Fruit fly (Drosophila melanogaster) whole organism, embryonic: ENCODE measurements around the gene CG12069.

Experiments used
- Blimp-1 ChIP-seq: fragments of 200-800 bp; sonication (Bioruptor generic); optimal IDR thresholded peaks from 3 replicates; lab custom pipeline; 2018; ENCODE audit warnings: missing biosample characterization, missing genetic modification characterization, mild to moderate bottlenecking, moderate library complexity, missing genetic modification reagents
- CG10274 ChIP-seq: fragments of 200-800 bp; sonication (Bioruptor generic); optimal IDR thresholded peaks from 3 replicates; lab custom pipeline; 2017; ENCODE audit warnings: missing biosample characterization, mild to moderate bottlenecking, missing genetic modification characterization
- CG10431 ChIP-seq: fragments of 200-800 bp; sonication (Bioruptor generic); optimal IDR thresholded peaks from 3 replicates; lab custom pipeline; 2018; ENCODE audit warnings: missing biosample characterization, mild to moderate bottlenecking, missing genetic modification characterization
- CG11398 ChIP-seq: fragments of 200-800 bp; sonication (Bioruptor generic); optimal IDR thresholded peaks from 2 replicates; lab custom pipeline; 2016; ENCODE audit warnings: missing biosample characterization, missing genetic modification characterization
- CG13775 ChIP-seq: fragments of 200-800 bp; sonication (Bioruptor generic); optimal IDR thresholded peaks from 3 replicates; lab custom pipeline; 2017; ENCODE audit warnings: missing biosample characterization, mild to moderate bottlenecking, missing genetic modification characterization
- CG14710 ChIP-seq: fragments of 200-800 bp; sonication (Bioruptor generic); optimal IDR thresholded peaks from 3 replicates; lab custom pipeline; 2019; ENCODE audit warnings: missing biosample characterization, mild to moderate bottlenecking, missing genetic modification characterization, moderate library complexity
- CG15073 ChIP-seq: fragments of 200-800 bp; sonication (Bioruptor generic); optimal IDR thresholded peaks from 2 replicates; lab custom pipeline; 2016; ENCODE audit warnings: missing biosample characterization, missing genetic modification characterization
- CG15479 ChIP-seq: fragments of 200-800 bp; sonication (Bioruptor generic); optimal IDR thresholded peaks from 3 replicates; lab custom pipeline; 2019; ENCODE audit warnings: missing biosample characterization, mild to moderate bottlenecking, missing genetic modification characterization, moderate library complexity
- CG1602 ChIP-seq: fragments of 200-800 bp; sonication (Bioruptor generic); optimal IDR thresholded peaks from 3 replicates; lab custom pipeline; 2016; ENCODE audit warnings: missing biosample characterization, missing genetic modification characterization
- CG17328 ChIP-seq: fragments of 200-800 bp; sonication (Bioruptor generic); IDR thresholded peaks from 2 replicates; pipeline ENCODE4 v1.3.6; 2022; ENCODE audit warnings: missing biosample characterization, missing genetic modification characterization
- CG17361 ChIP-seq: fragments of 200-800 bp; sonication (Bioruptor generic); IDR thresholded peaks from 3 replicates; pipeline ENCODE4 v1.3.6; 2022; ENCODE audit warnings: missing biosample characterization, missing genetic modification characterization
- CG17829 ChIP-seq: fragments of 200-800 bp; optimal IDR thresholded peaks from 2 replicates; lab custom pipeline; 2019; ENCODE audit warnings: missing biosample characterization, mild to moderate bottlenecking, missing genetic modification characterization, moderate library complexity
- CG1792 ChIP-seq: fragments of 200-800 bp; sonication (Bioruptor generic); optimal IDR thresholded peaks from 2 replicates; lab custom pipeline; 2016; ENCODE audit warnings: missing biosample characterization, missing genetic modification characterization
- CG18262 ChIP-seq: fragments of 200-800 bp; optimal IDR thresholded peaks from 3 replicates; lab custom pipeline; 2019; ENCODE audit warnings: missing biosample characterization, mild to moderate bottlenecking, missing genetic modification characterization, moderate library complexity
- CG2116 ChIP-seq: fragments of 200-800 bp; sonication (Bioruptor generic); optimal IDR thresholded peaks from 3 replicates; lab custom pipeline; 2018; ENCODE audit warnings: missing biosample characterization, mild to moderate bottlenecking, missing genetic modification characterization
- CG3281 ChIP-seq: fragments of 200-800 bp; sonication (Bioruptor generic); optimal IDR thresholded peaks from 3 replicates; lab custom pipeline; 2017; ENCODE audit warnings: missing biosample characterization, mild to moderate bottlenecking, missing genetic modification characterization
- CG3847 ChIP-seq: fragments of 200-800 bp; sonication (Bioruptor generic); IDR thresholded peaks from 2 replicates; pipeline ENCODE4 v1.3.6; 2022; ENCODE audit warnings: missing biosample characterization, missing genetic modification characterization
- CG4328 ChIP-seq: fragments of 200-800 bp; sonication (Bioruptor generic); optimal IDR thresholded peaks from 3 replicates; lab custom pipeline; 2017; ENCODE audit warnings: missing biosample characterization, missing genetic modification reagents, missing genetic modification characterization
- CG4854 ChIP-seq: fragments of 200-800 bp; sonication (Bioruptor generic); optimal IDR thresholded peaks from 2 replicates; lab custom pipeline; 2016; ENCODE audit warnings: missing biosample characterization, missing genetic modification characterization, inconsistent platforms
- CG6254 ChIP-seq: fragments of 200-800 bp; sonication (Bioruptor generic); optimal IDR thresholded peaks from 3 replicates; lab custom pipeline; 2017; ENCODE audit warnings: mild to moderate bottlenecking, missing biosample characterization, missing genetic modification reagents, missing genetic modification characterization
- CG6765 ChIP-seq: fragments of 200-800 bp; sonication (Bioruptor generic); optimal IDR thresholded peaks from 3 replicates; lab custom pipeline; 2017; ENCODE audit warnings: missing biosample characterization, mild to moderate bottlenecking, missing genetic modification characterization
- HmgD ChIP-seq: fragments of 200-800 bp; sonication (Bioruptor generic); optimal IDR thresholded peaks from 3 replicates; lab custom pipeline; 2016; ENCODE audit warnings: missing biosample characterization, missing genetic modification characterization
- Med ChIP-seq: fragments of 200-800 bp; sonication (Bioruptor generic); peaks from one replicate; lab custom pipeline; 2016; ENCODE audit warnings: missing biosample characterization, missing genetic modification characterization, mild to moderate bottlenecking, inconsistent platforms, moderate library complexity
- Ravus ChIP-seq: fragments of 200-800 bp; sonication (Bioruptor generic); IDR thresholded peaks from 2 replicates; pipeline ENCODE4 v1.3.6; 2022; ENCODE audit warnings: missing biosample characterization, missing genetic modification characterization
- Sox102F ChIP-seq: fragments of 200-800 bp; sonication (Bioruptor generic); optimal IDR thresholded peaks from 2 replicates; lab custom pipeline; 2018; ENCODE audit warnings: missing biosample characterization, mild to moderate bottlenecking, missing genetic modification characterization, moderate library complexity
- Sry-β ChIP-seq: fragments of 200-800 bp; sonication (Bioruptor generic); optimal IDR thresholded peaks from 2 replicates; lab custom pipeline; 2018; ENCODE audit warnings: missing biosample characterization, mild to moderate bottlenecking, missing genetic modification characterization, moderate library complexity
- Usf ChIP-seq: fragments of 200-800 bp; sonication (Bioruptor generic); optimal IDR thresholded peaks from 2 replicates; lab custom pipeline; 2017; ENCODE audit warnings: missing genotype, missing biosample characterization, missing genetic modification characterization
- az2 ChIP-seq: fragments of 200-800 bp; sonication (Bioruptor generic); optimal IDR thresholded peaks from 3 replicates; lab custom pipeline; 2016; ENCODE audit warnings: missing biosample characterization, missing genetic modification characterization
- bowl ChIP-seq: fragments of 200-800 bp; sonication (Bioruptor generic); IDR thresholded peaks from 2 replicates; pipeline ENCODE4 v1.3.6; 2022; ENCODE audit warnings: missing biosample characterization, missing genetic modification characterization
- chn ChIP-seq: fragments of 200-800 bp; sonication (Bioruptor generic); optimal IDR thresholded peaks from 2 replicates; lab custom pipeline; 2016; ENCODE audit warnings: missing biosample characterization, missing genetic modification characterization
- disco-r ChIP-seq: fragments of 200-800 bp; sonication (Bioruptor generic); optimal IDR thresholded peaks from 2 replicates; lab custom pipeline; 2016; ENCODE audit warnings: missing biosample characterization, missing genetic modification characterization
- dmrt11E ChIP-seq: fragments of 200-800 bp; sonication (Bioruptor generic); optimal IDR thresholded peaks from 3 replicates; lab custom pipeline; 2018; ENCODE audit warnings: missing biosample characterization, mild to moderate bottlenecking, missing genetic modification characterization, moderate library complexity
- en ChIP-seq: fragments of 200-800 bp; sonication (Bioruptor generic); optimal IDR thresholded peaks from 2 replicates; lab custom pipeline; 2016; ENCODE audit warnings: missing biosample characterization, missing genetic modification characterization
- eyg ChIP-seq: fragments of 200-800 bp; sonication (Bioruptor generic); optimal IDR thresholded peaks from 3 replicates; lab custom pipeline; 2016; ENCODE audit warnings: missing biosample characterization, missing genetic modification characterization
- ftz-f1 ChIP-seq: fragments of 200-800 bp; sonication (Bioruptor generic); optimal IDR thresholded peaks from 2 replicates; lab custom pipeline; 2016; ENCODE audit warnings: missing biosample characterization, missing genetic modification characterization
- fu2 ChIP-seq: fragments of 200-800 bp; sonication (Bioruptor generic); optimal IDR thresholded peaks from 2 replicates; lab custom pipeline; 2016; ENCODE audit warnings: missing biosample characterization, missing genetic modification characterization
- gcm2 ChIP-seq: fragments of 200-800 bp; sonication (Bioruptor generic); optimal IDR thresholded peaks from 2 replicates; lab custom pipeline; 2016; ENCODE audit warnings: missing biosample characterization, missing genetic modification characterization
- gsb-n ChIP-seq: fragments of 200-800 bp; sonication (Bioruptor generic); optimal IDR thresholded peaks from 3 replicates; lab custom pipeline; 2018; ENCODE audit warnings: missing biosample characterization, mild to moderate bottlenecking, missing genetic modification characterization
- hth ChIP-seq: fragments of >200 bp; optimal IDR thresholded peaks from 2 replicates; lab custom pipeline; 2017; ENCODE audit warnings: inconsistent platforms
- ind ChIP-seq: fragments of 200-800 bp; sonication (Bioruptor generic); optimal IDR thresholded peaks from 3 replicates; lab custom pipeline; 2016; ENCODE audit warnings: missing biosample characterization, missing genetic modification characterization
- mirr ChIP-seq: fragments of 200-800 bp; sonication (Bioruptor generic); optimal IDR thresholded peaks from 3 replicates; lab custom pipeline; 2018; ENCODE audit warnings: missing biosample characterization, mild to moderate bottlenecking, missing genetic modification characterization
- onecut ChIP-seq: fragments of 200-800 bp; sonication (Bioruptor generic); IDR thresholded peaks from 2 replicates; pipeline ENCODE4 v1.3.6; 2022; ENCODE audit warnings: missing biosample characterization, missing genetic modification characterization
- ro ChIP-seq: fragments of 200-800 bp; sonication (Bioruptor generic); IDR thresholded peaks from 2 replicates; pipeline ENCODE4 v1.3.6; 2022; ENCODE audit warnings: missing biosample characterization, missing genetic modification characterization
- run ChIP-seq: fragments of 200-800 bp; sonication (Bioruptor generic); optimal IDR thresholded peaks from 3 replicates; lab custom pipeline; 2018; ENCODE audit warnings: missing biosample characterization, mild to moderate bottlenecking, missing genetic modification characterization
- sens ChIP-seq: fragments of 200-800 bp; sonication (Bioruptor generic); peaks from one replicate; lab custom pipeline; 2016; ENCODE audit warnings: missing biosample characterization, missing genetic modification characterization
- sima ChIP-seq: fragments of 200-800 bp; sonication (Bioruptor generic); optimal IDR thresholded peaks from 2 replicates; lab custom pipeline; 2016; ENCODE audit warnings: missing biosample characterization, missing genetic modification characterization
- sqz ChIP-seq: fragments of 200-800 bp; sonication (Bioruptor generic); optimal IDR thresholded peaks from 3 replicates; lab custom pipeline; 2018; ENCODE audit warnings: missing biosample characterization, mild to moderate bottlenecking, missing genetic modification characterization
- tio ChIP-seq: fragments of 200-800 bp; sonication (Bioruptor generic); optimal IDR thresholded peaks from 2 replicates; lab custom pipeline; 2017; ENCODE audit warnings: missing biosample characterization, missing genetic modification characterization, inconsistent platforms
- tll ChIP-seq, 2 experiments: fragments of 200-800 bp in 1 of 2; fragments of >200 bp in 1 of 2; sonication (Bioruptor generic) in 1 of 2; optimal IDR thresholded peaks; 2 replicates each; lab custom pipeline; 2017 to 2019; ENCODE audit warnings: missing biosample characterization in 2 of 2, missing genetic modification characterization in 2 of 2, mild to moderate bottlenecking in 1 of 2, moderate library complexity in 1 of 2
- trem ChIP-seq: fragments of 200-800 bp; optimal IDR thresholded peaks from 3 replicates; lab custom pipeline; 2019; ENCODE audit warnings: missing biosample characterization, mild to moderate bottlenecking, missing genetic modification characterization, moderate library complexity
- vfl ChIP-seq: fragments of 200-800 bp; sonication (Bioruptor generic); optimal IDR thresholded peaks from 2 replicates; lab custom pipeline; 2016; ENCODE audit warnings: missing biosample characterization, missing genetic modification characterization
- zfh1 ChIP-seq: fragments of 200-800 bp; sonication (Bioruptor generic); IDR thresholded peaks from 3 replicates; pipeline ENCODE4 v1.3.6; 2022; ENCODE audit warnings: missing biosample characterization, missing genetic modification characterization

CG12069 gene

dm6 chr3R:30733081-30733480 is 37.8 kb upstream of the CG12069 start (continued):
- no peak for TF ChIP-seq CG10274
- no peak for TF ChIP-seq CG15479
- no peak for TF ChIP-seq Sry-β (GFP tag; lab: Kevin White, UChicago)
- no peak for TF ChIP-seq CG3281 (GFP tag; lab: Kevin White, UChicago)
- no peak for TF ChIP-seq disco-r (GFP tag; lab: Kevin White, UChicago)
- TF ChIP-seq ro (GFP tag; lab: Robert Waterston, UW): no peak
- TF ChIP-seq CG15073 (GFP tag; lab: Kevin White, UChicago): no peak
- no peak for TF ChIP-seq CG4328 (GFP tag; lab: Kevin White, UChicago)
- peak; percentile 8 for TF ChIP-seq az2 (GFP tag; lab: Kevin White, UChicago)
- peak; percentile 14 for TF ChIP-seq Med (GFP tag; lab: Kevin White, UChicago)
- TF ChIP-seq en: no peak
- no peak for TF ChIP-seq chn (GFP tag; lab: Kevin White, UChicago)
- TF ChIP-seq bowl (GFP tag; lab: Robert Waterston, UW): no peak
- no peak for TF ChIP-seq zfh1 (GFP tag; lab: Robert Waterston, UW)
- TF ChIP-seq eyg (GFP tag; lab: Kevin White, UChicago): no peak
- no peak for TF ChIP-seq HmgD
- no peak for TF ChIP-seq CG2116 (GFP tag; lab: Kevin White, UChicago)
- TF ChIP-seq Sox102F (GFP tag; lab: Kevin White, UChicago): peak; percentile 9
- TF ChIP-seq CG18262 (tag; lab: Kevin White, UChicago): peak; percentile 70
- peak; percentile 72 for TF ChIP-seq dmrt11E (tag; lab: Kevin White, UChicago)
- TF ChIP-seq gsb-n (tag; lab: Kevin White, UChicago): no peak
- TF ChIP-seq CG6765 (GFP tag; lab: Kevin White, UChicago): no peak
- no peak for TF ChIP-seq CG10431 (GFP tag; lab: Kevin White, UChicago)
- TF ChIP-seq CG1792 (GFP tag; lab: Kevin White, UChicago): no peak
- no peak for TF ChIP-seq hth (lab: Kevin White, UChicago)
- TF ChIP-seq run (tag; lab: Kevin White, UChicago): no peak
- no peak for TF ChIP-seq sima
- no peak for TF ChIP-seq mirr (GFP tag; lab: Kevin White, UChicago)
- TF ChIP-seq ftz-f1 (GFP tag; lab: Kevin White, UChicago): no peak
- no peak for TF ChIP-seq CG4854 (GFP tag; lab: Kevin White, UChicago)
- peak; percentile 24 for TF ChIP-seq CG6254 (GFP tag; lab: Kevin White, UChicago)
- TF ChIP-seq sqz (GFP tag; lab: Kevin White, UChicago): no peak
- peak; percentile 33 for TF ChIP-seq CG17829 (tag; lab: Kevin White, UChicago)
- TF ChIP-seq ind (GFP tag; lab: Kevin White, UChicago): peak; percentile 18
- no peak for TF ChIP-seq Ravus (GFP tag; lab: Robert Waterston, UW)
- TF ChIP-seq CG11398 (GFP tag; lab: Kevin White, UChicago): no peak
- TF ChIP-seq Blimp-1 (GFP tag; lab: Kevin White, UChicago): peak; percentile 61
- TF ChIP-seq tio (GFP tag; lab: Kevin White, UChicago): no peak
- peak; percentile 21 for TF ChIP-seq sens (GFP tag; lab: Kevin White, UChicago)
- peak in 1 of 2 experiments; percentile 27 for TF ChIP-seq tll (GFP tag; optimal IDR thresholded peaks at IDR 0.05; lab: Kevin White, UChicago)
- TF ChIP-seq CG17328 (GFP tag; lab: Robert Waterston, UW): 0 out of 2 replicates have a peak, but pooled peaks have one; percentile 35
- TF ChIP-seq CG3847 (GFP tag; lab: Robert Waterston, UW): no peak
- TF ChIP-seq CG17361 (GFP tag; lab: Robert Waterston, UW): peak; percentile 50; the same call in 2 of the 3 replicates
- no peak for TF ChIP-seq CG13775 (GFP tag; lab: Kevin White, UChicago)
- no peak for TF ChIP-seq CG1602 (GFP tag; lab: Kevin White, UChicago)
- peak; percentile 43 for TF ChIP-seq trem
- peak; percentile 56 for TF ChIP-seq CG14710 (tag; lab: Kevin White, UChicago)
- no peak for TF ChIP-seq fu2 (GFP tag; lab: Kevin White, UChicago)
- TF ChIP-seq vfl (GFP tag; lab: Kevin White, UChicago): no peak
- no peak for TF ChIP-seq onecut (GFP tag; lab: Robert Waterston, UW)
- no peak for TF ChIP-seq Usf (GFP tag; lab: Kevin White, UChicago)
- TF ChIP-seq gcm2 (GFP tag; lab: Kevin White, UChicago): no peak
